Fruit fly (Drosophila melanogaster): ENCODE results near the gene klg.

Gene klg

dm6 chr3R:22988995-22989394, 89.9 kb downstream of the klg start, which contains the start of gene Or94b:
Gene Or94b (plus strand): TSS chr3R:22989295.
- TF ChIP-seq Blimp-1 (GFP tag; optimal IDR thresholded peaks at IDR 0.05), result no peak
- TF ChIP-seq CG6808 (GFP tag; optimal IDR thresholded peaks at IDR 0.05), result no peak
- no peak for TF ChIP-seq CG6792 (GFP tag; optimal IDR thresholded peaks at IDR 0.05)
- no peak for TF ChIP-seq Met (GFP tag; optimal IDR thresholded peaks at IDR 0.05)
- TF ChIP-seq spab (GFP tag; optimal IDR thresholded peaks at IDR 0.05), result no peak
- no peak for TF ChIP-seq achi (GFP tag; optimal IDR thresholded peaks at IDR 0.05)
- no peak for TF ChIP-seq Sox102F (GFP tag; optimal IDR thresholded peaks at IDR 0.05)
- no peak for TF ChIP-seq salr (GFP tag; optimal IDR thresholded peaks at IDR 0.05)
- TF ChIP-seq acj6 (GFP tag; optimal IDR thresholded peaks at IDR 0.05), result no peak
- TF ChIP-seq Gug (GFP tag; IDR thresholded peaks at IDR 0.05), result no peak

dm6 chr3R:22997912-22998622, 99.0 kb downstream of the klg start, which contains the start of gene Nha2:
Gene Nha2 (minus strand): TSS chr3R:22998528.
- no peak for TF ChIP-seq topi (GFP tag; optimal IDR thresholded peaks at IDR 0.05)
- peak; percentile 40 for TF ChIP-seq svp (GFP tag)
- TF ChIP-seq Eip78C (GFP tag), result peak; percentile 11

- TF ChIP-seq fd59A (GFP tag; optimal IDR thresholded peaks at IDR 0.05) (no peak), Sox14 (GFP tag; optimal IDR thresholded peaks at IDR 0.05) (no peak), fkh (GFP tag; optimal IDR thresholded peaks at IDR 0.05) (peak; percentile 39)
Measured at dm6 chr3R:22998623-22999179, 99.6 kb downstream of the klg start.

- TF ChIP-seq pdm3 (GFP tag; optimal IDR thresholded peaks at IDR 0.05), result peak; percentile 0
- no peak for TF ChIP-seq svp (GFP tag)
- peak; percentile 13 for TF ChIP-seq CG32006 (GFP tag; optimal IDR thresholded peaks at IDR 0.05)
- peak; percentile 14 for TF ChIP-seq CG34406 (GFP tag; optimal IDR thresholded peaks at IDR 0.05)
- TF ChIP-seq Smox (GFP tag; optimal IDR thresholded peaks at IDR 0.05), result no peak
- peak; percentile 43; the same call in 2 of the 3 replicates for TF ChIP-seq CG6163 (GFP tag; IDR thresholded peaks at IDR 0.05)
- TF ChIP-seq CG10669 (GFP tag; optimal IDR thresholded peaks at IDR 0.05), result peak; percentile 7
- peak; percentile 32 for TF ChIP-seq net (GFP tag; optimal IDR thresholded peaks at IDR 0.05)
- no peak for TF ChIP-seq Sox14 (GFP tag; optimal IDR thresholded peaks at IDR 0.05)
- TF ChIP-seq OdsH (GFP tag; optimal IDR thresholded peaks at IDR 0.05), result peak; percentile 22
- TF ChIP-seq Eip78C (GFP tag), result peak; percentile 57
Measured at dm6 chr3R:23004161-23004560, 105.1 kb downstream of the klg start.

dm6 chr3R:23009480-23010115, 110.5 kb downstream of the klg start:
- TF ChIP-seq CG34406 (GFP tag; optimal IDR thresholded peaks at IDR 0.05), result no peak
- no peak for TF ChIP-seq dsx (GFP tag; optimal IDR thresholded peaks at IDR 0.05; ENCODE audit: poor library complexity, severe bottlenecking)
- TF ChIP-seq CG8119 (GFP tag; IDR thresholded peaks at IDR 0.05), result peak; percentile 82
- TF ChIP-seq OdsH (GFP tag; optimal IDR thresholded peaks at IDR 0.05), result peak; percentile 35
- no peak for TF ChIP-seq topi (GFP tag; optimal IDR thresholded peaks at IDR 0.05)
- peak; percentile 57 for TF ChIP-seq CG32006 (GFP tag; optimal IDR thresholded peaks at IDR 0.05)
- TF ChIP-seq CG15336 (GFP tag; IDR thresholded peaks at IDR 0.05), result no peak; the same call in 1 of the 2 replicates
- TF ChIP-seq CG6276 (GFP tag; optimal IDR thresholded peaks at IDR 0.05), result peak; percentile 46
- TF ChIP-seq Met (GFP tag; optimal IDR thresholded peaks at IDR 0.05), result no peak
- TF ChIP-seq CG8319 (GFP tag; optimal IDR thresholded peaks at IDR 0.05), result no peak
- peak; percentile 79 for TF ChIP-seq eg (GFP tag; IDR thresholded peaks at IDR 0.05)
- no peak for TF ChIP-seq net (GFP tag; optimal IDR thresholded peaks at IDR 0.05)
- TF ChIP-seq achi (GFP tag; optimal IDR thresholded peaks at IDR 0.05), result peak; percentile 17
- no peak for TF ChIP-seq CG7368 (GFP tag; optimal IDR thresholded peaks at IDR 0.05)
- TF ChIP-seq salr (GFP tag; optimal IDR thresholded peaks at IDR 0.05), result peak in 1 of 2 experiments; percentile 14
- TF ChIP-seq Lpt (GFP tag; optimal IDR thresholded peaks at IDR 0.05), result peak; percentile 43
- TF ChIP-seq CG6163 (GFP tag; IDR thresholded peaks at IDR 0.05), result peak; percentile 78
- peak; percentile 40 for TF ChIP-seq Hr4 (GFP tag; optimal IDR thresholded peaks at IDR 0.05)
- TF ChIP-seq Gug (GFP tag; IDR thresholded peaks at IDR 0.05), result peak; percentile 49; the same call in 1 of the 2 replicates
- TF ChIP-seq CG11294 (GFP tag; IDR thresholded peaks at IDR 0.05), result peak; percentile 37
- no peak for TF ChIP-seq CG1621 (tag; optimal IDR thresholded peaks at IDR 0.05)
- peak; percentile 56 for TF ChIP-seq Eip78C (GFP tag)
